Worm (Caenorhabditis elegans): ENCODE measurements around the gene ogdh-1.

DNA sequence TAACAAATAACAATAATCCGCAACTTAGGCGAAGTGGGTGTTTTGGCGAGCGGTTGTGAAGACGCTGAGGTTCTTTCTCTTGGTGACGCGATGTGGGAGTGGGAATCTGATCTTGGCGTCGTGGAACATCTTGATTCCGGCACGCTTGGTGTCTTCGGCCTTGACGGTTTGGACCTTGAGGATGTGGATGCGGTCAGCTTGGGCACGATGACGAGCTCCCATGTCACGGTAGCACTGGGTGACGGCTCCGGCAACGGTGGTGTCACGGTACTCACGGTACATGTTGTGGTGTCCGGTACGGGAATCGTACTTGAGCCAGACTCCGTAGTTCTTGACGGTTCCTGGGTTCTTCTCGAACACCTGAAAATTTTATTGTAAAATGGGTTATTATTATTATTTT lies 45.3 kb upstream of the ogdh-1 start:
- no peak for TF ChIP-seq ceh-36 (tag; optimal IDR thresholded peaks at IDR 0.05)
- no peak for TF ChIP-seq B0310.2 (tag; optimal IDR thresholded peaks at IDR 0.05)
- TF ChIP-seq F13C5.2 (tag; optimal IDR thresholded peaks at IDR 0.05), result no peak
- no peak for TF ChIP-seq ama-1 (optimal IDR thresholded peaks at IDR 0.05)
- no peak for TF ChIP-seq ets-7 (tag; optimal IDR thresholded peaks at IDR 0.05)
- no peak for TF ChIP-seq aly-1 (tag; optimal IDR thresholded peaks at IDR 0.05)
- TF ChIP-seq tbx-11 (GFP tag; IDR thresholded peaks at IDR 0.05), result no peak
- TF ChIP-seq hmg-4 (GFP tag; optimal IDR thresholded peaks at IDR 0.05), result no peak
- TF ChIP-seq tbx-37 (GFP tag; conservative IDR thresholded peaks at IDR 0.05), result no peak
- TF ChIP-seq hnd-1 (tag; optimal IDR thresholded peaks at IDR 0.05), result no peak
- TF ChIP-seq flt-1 (GFP tag; IDR thresholded peaks at IDR 0.05), result no peak

Measured in whole organism, early embryonic.